Worm (Caenorhabditis elegans): ENCODE measurements around the gene hpo-29.

ce11 chrIII:282506-282905 is 46.9 kb downstream of the hpo-29 start:
- TF ChIP-seq ama-1 (optimal IDR thresholded peaks at IDR 0.05) (no peak), alr-1 (tag; optimal IDR thresholded peaks at IDR 0.05) (no peak), ztf-11 (tag; optimal IDR thresholded peaks at IDR 0.05) (no peak), blmp-1 (tag; optimal IDR thresholded peaks at IDR 0.05; ENCODE audit: insufficient read depth) (no peak)
